Worm (Caenorhabditis elegans): ENCODE measurements around the gene hhat-2.
"Not testable (repeated sequence)": the region's sequence is repeated elsewhere in the genome, so short reads cannot be mapped to it uniquely, and the experiment has no call there.

ce11 chrIV:14843062-14843461, 14.1 kb upstream of the hhat-2 start, which contains the start of gene Y57G11C.20:
- TF ChIP-seq tlp-1 (tag; optimal IDR thresholded peaks at IDR 0.05); rnt-1 (tag; optimal IDR thresholded peaks at IDR 0.05); egl-27 (tag; optimal IDR thresholded peaks at IDR 0.05); blmp-1 (tag; optimal IDR thresholded peaks at IDR 0.05); ama-1 (optimal IDR thresholded peaks at IDR 0.05); nhr-76 (tag; optimal IDR thresholded peaks at IDR 0.05); lin-13 (GFP tag; optimal IDR thresholded peaks at IDR 0.05): not testable (repeated sequence)
